Fruit fly (Drosophila melanogaster): ENCODE measurements around the gene CG7465.

dm6 chr3L:4472768-4473167 is 7.3 kb upstream of the CG7465 start, which contains the start of gene CG11349:
- TF ChIP-seq CG8478 (optimal IDR thresholded peaks at IDR 0.05) = no peak
- no peak for TF ChIP-seq usp (GFP tag; optimal IDR thresholded peaks at IDR 0.05)
- no peak for TF ChIP-seq psq (optimal IDR thresholded peaks at IDR 0.05)
